Worm (Caenorhabditis elegans) whole organism, young adult: ENCODE measurements around the gene C44B11.4.

Source experiments
- B0019.2 ChIP-seq: fragments of 200-800 bp; sonication (Bioruptor generic); conservative IDR thresholded peaks from 2 replicates; pipeline ENCODE4 v1.3.6; 2022; ENCODE audit warnings: missing genetic modification reagents, missing genetic modification characterization, missing compliant biosample characterization
- B0035.1 ChIP-seq: sonication (generic microtip); optimal IDR thresholded peaks from 2 replicates; lab custom pipeline; 2016; ENCODE audit warnings: missing genetic modification characterization, mild to moderate bottlenecking, missing compliant biosample characterization, missing genotype, missing genetic modification reagents
- B0336.3 ChIP-seq: fragments of 200-800 bp; sonication (Bioruptor generic); IDR thresholded peaks from 2 replicates; pipeline ENCODE4 v1.3.6; 2022; ENCODE audit warnings: missing genetic modification characterization, missing compliant biosample characterization
- D2030.7 ChIP-seq: fragments of 200-800 bp; sonication (Bioruptor generic); IDR thresholded peaks from 2 replicates; pipeline ENCODE4 v1.3.6; 2022; ENCODE audit warnings: missing genetic modification reagents, missing genetic modification characterization, missing compliant biosample characterization
- F33H1.4 ChIP-seq: fragments of 200-800 bp; sonication (Bioruptor generic); IDR thresholded peaks from 2 replicates; pipeline ENCODE4 v1.3.6; 2022; ENCODE audit warnings: missing genetic modification reagents, missing genetic modification characterization, missing compliant biosample characterization
- F55B11.4 ChIP-seq: sonication (generic microtip); optimal IDR thresholded peaks from 2 replicates; lab custom pipeline; 2016; ENCODE audit warnings: missing compliant biosample characterization, missing genetic modification characterization, borderline replicate concordance; ENCODE audit not compliant: insufficient read depth
- akir-1 ChIP-seq: fragments of 200-800 bp; sonication (Bioruptor generic); optimal IDR thresholded peaks from 2 replicates; lab custom pipeline; 2018; ENCODE audit warnings: mild to moderate bottlenecking, missing genetic modification characterization, moderate library complexity, missing compliant biosample characterization
- aptf-3 ChIP-seq: fragments of 200-800 bp; sonication (Bioruptor generic); IDR thresholded peaks from 2 replicates; pipeline ENCODE4 v1.3.6; 2022; ENCODE audit warnings: missing genetic modification characterization, missing compliant biosample characterization
- attf-3 ChIP-seq: fragments of 200-800 bp; sonication (Bioruptor generic); conservative IDR thresholded peaks from 2 replicates; pipeline ENCODE4 v1.3.6; 2022; ENCODE audit warnings: missing genetic modification reagents, missing genetic modification characterization, missing compliant biosample characterization
- ccch-3 ChIP-seq: fragments of 200-800 bp; sonication (Bioruptor generic); optimal IDR thresholded peaks from 2 replicates; lab custom pipeline; 2018; ENCODE audit warnings: mild to moderate bottlenecking, missing genetic modification characterization, missing compliant biosample characterization
- cebp-1 ChIP-seq, 2 experiments: fragments of 200-800 bp in 1 of 2; sonication (Bioruptor generic) in 1 of 2; sonication (generic microtip) in 1 of 2; IDR thresholded peaks in 1 of 2; optimal IDR thresholded peaks in 1 of 2; 2 replicates each; pipeline versions ENCODE4 v1.3.6 to Lab custom; 2017 to 2022; ENCODE audit warnings: missing compliant biosample characterization in 2 of 2, missing genetic modification characterization in 2 of 2, mild to moderate bottlenecking in 1 of 2, missing genetic modification reagents in 1 of 2, moderate library complexity in 1 of 2
- ceh-91 ChIP-seq: fragments of 200-800 bp; sonication (Bioruptor generic); IDR thresholded peaks from 2 replicates; pipeline ENCODE4 v1.3.6; 2022; ENCODE audit warnings: missing genetic modification reagents, missing genetic modification characterization, missing compliant biosample characterization
- chd-7 ChIP-seq: sonication (generic microtip); optimal IDR thresholded peaks from 2 replicates; lab custom pipeline; 2016; ENCODE audit warnings: mild to moderate bottlenecking, missing genetic modification characterization, moderate library complexity, missing compliant biosample characterization
- efl-1 ChIP-seq: fragments of 150-350 bp; optimal IDR thresholded peaks from 2 replicates; lab custom pipeline; 2014; ENCODE audit warnings: missing biosample characterization, missing genetic modification reagents, missing genetic modification characterization
- egl-18 ChIP-seq: fragments of 200-800 bp; sonication (Bioruptor generic); IDR thresholded peaks from 2 replicates; pipeline ENCODE4 v1.3.6; 2022; ENCODE audit warnings: missing genetic modification reagents, missing genetic modification characterization, missing compliant biosample characterization
- ekl-4 ChIP-seq: fragments of 200-800 bp; sonication (Bioruptor generic); IDR thresholded peaks from 2 replicates; pipeline ENCODE4 v1.3.6; 2022; ENCODE audit warnings: missing genetic modification reagents, missing genetic modification characterization, missing compliant biosample characterization
- him-1 ChIP-seq: sonication (generic microtip); optimal IDR thresholded peaks from 2 replicates; lab custom pipeline; 2016; ENCODE audit warnings: missing genotype, missing genetic modification reagents, missing genetic modification characterization, missing compliant biosample characterization
- hlh-12 ChIP-seq: sonication (generic microtip); optimal IDR thresholded peaks from 2 replicates; lab custom pipeline; 2016; ENCODE audit warnings: missing genetic modification characterization, missing compliant biosample characterization
- hmg-1.2 ChIP-seq: fragments of 200-800 bp; sonication (Bioruptor generic); IDR thresholded peaks from 2 replicates; pipeline ENCODE4 v1.3.6; 2022; ENCODE audit warnings: missing genetic modification reagents, missing genetic modification characterization, missing compliant biosample characterization
- hrde-1 ChIP-seq: sonication (generic microtip); optimal IDR thresholded peaks from 2 replicates; lab custom pipeline; 2016; ENCODE audit warnings: missing genetic modification characterization, mild to moderate bottlenecking, missing compliant biosample characterization, moderate library complexity, missing genotype, missing genetic modification reagents, borderline replicate concordance
- hsf-1 ChIP-seq: fragments of 200-800 bp; sonication (Bioruptor generic); IDR thresholded peaks from 2 replicates; pipeline ENCODE4 v1.3.6; 2022; ENCODE audit warnings: missing genetic modification reagents, missing genetic modification characterization, missing compliant biosample characterization
- lag-1 ChIP-seq: fragments of 200-800 bp; sonication (Bioruptor generic); IDR thresholded peaks from 2 replicates; pipeline ENCODE4 v1.3.6; 2022; ENCODE audit warnings: missing genetic modification reagents, missing genetic modification characterization, missing compliant biosample characterization
- let-607 ChIP-seq, 2 experiments: fragments of 200-800 bp in 1 of 2; sonication (Bioruptor generic) in 1 of 2; sonication (generic microtip) in 1 of 2; optimal IDR thresholded peaks; 2 replicates each; lab custom pipeline; 2016 to 2018; ENCODE audit warnings: mild to moderate bottlenecking in 2 of 2, missing compliant biosample characterization in 2 of 2, missing genetic modification characterization in 2 of 2, moderate library complexity in 2 of 2, missing genotype in 1 of 2
- lin-40 ChIP-seq: sonication (generic microtip); optimal IDR thresholded peaks from 2 replicates; lab custom pipeline; 2016; ENCODE audit warnings: missing genetic modification characterization, mild to moderate bottlenecking, missing compliant biosample characterization, missing genotype, missing genetic modification reagents
- lsl-1 ChIP-seq: fragments of 200-800 bp; sonication (Bioruptor generic); optimal IDR thresholded peaks from 2 replicates; lab custom pipeline; 2018; ENCODE audit warnings: mild to moderate bottlenecking, missing genetic modification characterization, moderate library complexity, missing compliant biosample characterization
- madf-8 ChIP-seq: fragments of 200-800 bp; sonication (Bioruptor generic); conservative IDR thresholded peaks from 2 replicates; pipeline ENCODE4 v1.3.6; 2022; ENCODE audit warnings: missing genetic modification reagents, missing genetic modification characterization, missing compliant biosample characterization
- mcd-1 ChIP-seq: fragments of 200-800 bp; sonication (Bioruptor generic); IDR thresholded peaks from 2 replicates; pipeline ENCODE4 v1.3.6; 2022; ENCODE audit warnings: missing genetic modification reagents, missing genetic modification characterization, missing compliant biosample characterization
- mes-4 ChIP-seq: sonication (generic microtip); optimal IDR thresholded peaks from 2 replicates; lab custom pipeline; 2016; ENCODE audit warnings: missing genotype, missing genetic modification characterization, missing compliant biosample characterization
- nfyb-1 ChIP-seq: fragments of 200-800 bp; sonication (Bioruptor generic); IDR thresholded peaks from 2 replicates; pipeline ENCODE4 v1.3.6; 2022; ENCODE audit warnings: missing genetic modification reagents, missing genetic modification characterization, missing compliant biosample characterization
- nhr-120 ChIP-seq: fragments of 200-800 bp; sonication (Bioruptor generic); IDR thresholded peaks from 2 replicates; pipeline ENCODE4 v1.3.6; 2022; ENCODE audit warnings: missing genetic modification characterization, missing compliant biosample characterization
- nhr-179 ChIP-seq: sonication (generic microtip); optimal IDR thresholded peaks from 2 replicates; lab custom pipeline; 2016; ENCODE audit warnings: mild to moderate bottlenecking, missing genetic modification characterization, missing compliant biosample characterization
- nhr-27 ChIP-seq: fragments of 200-800 bp; sonication (Bioruptor generic); optimal IDR thresholded peaks from 2 replicates; lab custom pipeline; 2018; ENCODE audit warnings: mild to moderate bottlenecking, missing genetic modification characterization, moderate library complexity, missing compliant biosample characterization
- pbrm-1 ChIP-seq: fragments of 200-800 bp; sonication (Bioruptor generic); IDR thresholded peaks from 2 replicates; pipeline ENCODE4 v1.3.6; 2022; ENCODE audit warnings: missing genetic modification reagents, missing genetic modification characterization, missing compliant biosample characterization
- pha-4 ChIP-seq: fragments of 150-350 bp; sonication (generic microtip); optimal IDR thresholded peaks from 2 replicates; lab custom pipeline; 2014; ENCODE audit warnings: missing biosample characterization, missing genetic modification reagents, missing genetic modification characterization
- rcor-1 ChIP-seq: fragments of 200-800 bp; sonication (Bioruptor generic); IDR thresholded peaks from 2 replicates; pipeline ENCODE4 v1.3.6; 2022; ENCODE audit warnings: missing genetic modification reagents, missing genetic modification characterization, missing compliant biosample characterization
- rpc-1 ChIP-seq, 2 experiments: fragments of 150-350 bp in 1 of 2; sonication (generic microtip) in 1 of 2; optimal IDR thresholded peaks; 2 replicates each; lab custom pipeline; 2014 to 2018; ENCODE audit warnings: missing biosample characterization in 1 of 2, missing genetic modification characterization in 1 of 2, missing genetic modification reagents in 1 of 2, missing genotype in 1 of 2
- sea-2 ChIP-seq: fragments of 200-800 bp; sonication (Bioruptor generic); IDR thresholded peaks from 2 replicates; pipeline ENCODE4 v1.3.6; 2022; ENCODE audit warnings: missing genetic modification characterization, missing compliant biosample characterization
- snpc-1.1 ChIP-seq: sonication (generic microtip); optimal IDR thresholded peaks from 2 replicates; lab custom pipeline; 2017; ENCODE audit warnings: missing genetic modification characterization, mild to moderate bottlenecking, missing compliant biosample characterization, antibody characterized with exemption, moderate library complexity, missing genotype, missing genetic modification reagents; ENCODE audit not compliant: insufficient read depth
- snpc-3.4 ChIP-seq: sonication (generic microtip); optimal IDR thresholded peaks from 2 replicates; lab custom pipeline; 2017; ENCODE audit warnings: missing genetic modification characterization, mild to moderate bottlenecking, missing compliant biosample characterization, antibody characterized with exemption, moderate library complexity, missing genotype, missing genetic modification reagents
- somi-1 ChIP-seq: fragments of 200-800 bp; sonication (Bioruptor generic); optimal IDR thresholded peaks from 2 replicates; lab custom pipeline; 2018; ENCODE audit warnings: mild to moderate bottlenecking, missing genetic modification characterization, missing compliant biosample characterization
- tbp1 ChIP-seq: fragments of 200-800 bp; sonication (Bioruptor generic); optimal IDR thresholded peaks from 2 replicates; lab custom pipeline; 2018; ENCODE audit warnings: mild to moderate bottlenecking, missing genetic modification characterization, missing compliant biosample characterization
- xnd-1 ChIP-seq: sonication (generic microtip); optimal IDR thresholded peaks from 2 replicates; lab custom pipeline; 2016; ENCODE audit warnings: missing genotype, missing genetic modification reagents, missing genetic modification characterization, missing compliant biosample characterization
- zim-3 ChIP-seq: sonication (generic microtip); optimal IDR thresholded peaks from 2 replicates; lab custom pipeline; 2017; ENCODE audit warnings: mild to moderate bottlenecking, missing genetic modification characterization, moderate library complexity, missing compliant biosample characterization
- ztf-18 ChIP-seq: sonication (generic microtip); optimal IDR thresholded peaks from 2 replicates; lab custom pipeline; 2016; ENCODE audit warnings: missing genotype, mild to moderate bottlenecking, missing genetic modification characterization, missing compliant biosample characterization

C44B11.4 gene

ce11 chrIII:3174985-3175384 is 31.4 kb upstream of the C44B11.4 start, which contains the start of gene R148.3 (continued):
- peak; percentile 47 for TF ChIP-seq snpc-1.1 (tag; lab: Kevin White, UChicago)
- TF ChIP-seq nhr-179 (tag; lab: Kevin White, UChicago), result no peak
- TF ChIP-seq nfyb-1, result 0 out of 2 replicates have a peak, but pooled peaks have one; percentile 30
- TF ChIP-seq attf-3 (GFP tag; lab: Robert Waterston, UW), result no peak
- peak; percentile 92 to 96 for TF ChIP-seq let-607 (tag; optimal IDR thresholded peaks at IDR 0.05; lab: Kevin White, UChicago)
- no peak for TF ChIP-seq somi-1 (GFP tag; lab: Kevin White, UChicago)
- no peak for TF ChIP-seq hlh-12
- no peak for TF ChIP-seq ceh-91
- peak; percentile 58 for TF ChIP-seq mcd-1 (GFP tag; lab: Robert Waterston, UW)
- peak; percentile 45 for TF ChIP-seq xnd-1 (tag; lab: Kevin White, UChicago)
- no peak for TF ChIP-seq mes-4 (tag; lab: Kevin White, UChicago)
- TF ChIP-seq B0035.1 (tag; lab: Kevin White, UChicago), result no peak
- no peak for TF ChIP-seq zim-3 (tag; lab: Kevin White, UChicago)
- peak; percentile 18 for TF ChIP-seq lin-40 (tag; lab: Kevin White, UChicago)
- TF ChIP-seq rpc-1 (optimal IDR thresholded peaks at IDR 0.05; lab: Kevin White, UChicago), result peak; percentile 27
- no peak for TF ChIP-seq rpc-1 (tag; optimal IDR thresholded peaks at IDR 0.05; lab: Kevin White, UChicago)
- peak; percentile 31; the same call in 1 of the 2 replicates for TF ChIP-seq hmg-1.2
- TF ChIP-seq sea-2 (GFP tag; lab: Robert Waterston, UW), result no peak
- TF ChIP-seq chd-7 (tag; lab: Kevin White, UChicago), result no peak
- peak; percentile 48 for TF ChIP-seq snpc-3.4
- TF ChIP-seq pbrm-1 (GFP tag; lab: Robert Waterston, UW), result peak; percentile 44; the same call in 1 of the 2 replicates
- no peak for TF ChIP-seq nhr-27 (tag; lab: Kevin White, UChicago)

ce11 chrIII:3171382-3171781 is 27.8 kb upstream of the C44B11.4 start, which contains the start of gene R148.4:
Gene R148.4, plus strand, starts transcription at chrIII:3171592.
- peak; percentile 72 for TF ChIP-seq efl-1 (GFP tag; lab: Kevin White, UChicago)
- no peak for TF ChIP-seq lag-1
- no peak for TF ChIP-seq aptf-3 (GFP tag; lab: Robert Waterston, UW)
- TF ChIP-seq ztf-18 (tag; lab: Kevin White, UChicago), result peak; percentile 52
- no peak for TF ChIP-seq hrde-1 (tag; lab: Kevin White, UChicago)
- no peak for TF ChIP-seq cebp-1 (GFP tag; IDR thresholded peaks at IDR 0.05; lab: Robert Waterston, UW)
- TF ChIP-seq cebp-1 (tag; optimal IDR thresholded peaks at IDR 0.05; lab: Kevin White, UChicago), result no peak
- no peak for TF ChIP-seq chd-7 (tag; lab: Kevin White, UChicago)
- peak; percentile 61; the same call in 1 of the 2 replicates for TF ChIP-seq pbrm-1 (GFP tag; lab: Robert Waterston, UW)
- TF ChIP-seq xnd-1 (tag; lab: Kevin White, UChicago), result peak; percentile 96
- no peak for TF ChIP-seq F55B11.4
- peak; percentile 39 for TF ChIP-seq him-1 (tag; lab: Kevin White, UChicago)
- TF ChIP-seq hmg-1.2, result peak; percentile 50
- 0 out of 2 replicates have a peak, but pooled peaks have one; percentile 32 for TF ChIP-seq ekl-4 (GFP tag; lab: Robert Waterston, UW)
- TF ChIP-seq B0019.2, result no peak
- no peak for TF ChIP-seq ccch-3 (GFP tag; lab: Kevin White, UChicago)
- 0 out of 2 replicates have a peak, but pooled peaks have one; percentile 25 for TF ChIP-seq rcor-1
- TF ChIP-seq pha-4, result no peak
- TF ChIP-seq madf-8, result peak; percentile 89
- TF ChIP-seq tbp1 (GFP tag; lab: Kevin White, UChicago), result peak; percentile 54
- 0 out of 2 replicates have a peak, but pooled peaks have one; percentile 46 for TF ChIP-seq hsf-1
- TF ChIP-seq lsl-1 (GFP tag; lab: Kevin White, UChicago), result peak; percentile 98
- TF ChIP-seq D2030.7 (GFP tag; lab: Robert Waterston, UW), result peak; percentile 87
- TF ChIP-seq egl-18 (GFP tag; lab: Robert Waterston, UW), result no peak
- peak; percentile 97 for TF ChIP-seq F33H1.4
- no peak for TF ChIP-seq sea-2 (GFP tag; lab: Robert Waterston, UW)
- no peak for TF ChIP-seq nhr-120
- no peak for TF ChIP-seq akir-1 (GFP tag; lab: Kevin White, UChicago)
- peak; percentile 58 for TF ChIP-seq snpc-3.4
- no peak for TF ChIP-seq snpc-1.1 (tag; lab: Kevin White, UChicago)
- no peak for TF ChIP-seq B0336.3 (GFP tag; lab: Robert Waterston, UW)
